Worm (Caenorhabditis elegans): ENCODE results near the gene rab-37.

DNA sequence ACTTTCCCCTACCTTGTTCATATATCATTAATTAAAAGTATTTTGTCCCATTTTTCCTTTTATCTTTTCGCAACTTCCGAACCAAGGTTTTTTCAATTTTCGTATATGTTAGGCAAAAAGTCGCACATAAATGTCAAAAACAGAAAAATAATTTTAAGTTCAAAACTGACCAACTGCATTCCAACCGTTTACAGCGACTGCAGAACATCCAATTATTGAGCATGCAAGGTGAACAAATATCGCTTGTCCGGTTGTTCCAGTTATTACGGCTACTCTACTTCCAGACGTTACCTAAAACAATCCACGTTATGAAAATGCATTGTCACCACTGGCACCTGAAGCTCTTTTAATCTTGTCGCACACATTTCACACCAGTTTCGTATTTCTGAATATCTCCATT, 38.0 kb upstream of the rab-37 start, which contains the start of gene C52B9.10:
- TF ChIP-seq eyg-1 (tag; optimal IDR thresholded peaks at IDR 0.05) = no peak
- no peak for TF ChIP-seq unc-55 (GFP tag; optimal IDR thresholded peaks at IDR 0.05)
- no peak for TF ChIP-seq lin-11 (tag; optimal IDR thresholded peaks at IDR 0.05)
- no peak for TF ChIP-seq ahr-1 (tag; optimal IDR thresholded peaks at IDR 0.05)
- no peak for TF ChIP-seq nhr-11 (tag; optimal IDR thresholded peaks at IDR 0.05)
- TF ChIP-seq sox-2 (GFP tag; IDR thresholded peaks at IDR 0.05) = no peak
- TF ChIP-seq pros-1 (tag; optimal IDR thresholded peaks at IDR 0.05) = no peak
- TF ChIP-seq gmeb-2 (tag; optimal IDR thresholded peaks at IDR 0.05) = no peak
- TF ChIP-seq unc-86 (tag; optimal IDR thresholded peaks at IDR 0.05) = no peak
- TF ChIP-seq elt-4 (tag; optimal IDR thresholded peaks at IDR 0.05) = no peak
- no peak for TF ChIP-seq fkh-10 (GFP tag; optimal IDR thresholded peaks at IDR 0.05)

All from whole organism, late embryonic.